Fruit fly (Drosophila melanogaster) S2 (cell line): ENCODE data around the gene CG31464.

Experiments
- CG8478 ChIP-seq: fragments of >200 bp; optimal IDR thresholded peaks from 2 replicates; lab custom pipeline; 2018
- CTCF ChIP-seq, 2 experiments: fragments of >200 bp; optimal IDR thresholded peaks; 2 replicates each; lab custom pipeline; 2018

DNA sequence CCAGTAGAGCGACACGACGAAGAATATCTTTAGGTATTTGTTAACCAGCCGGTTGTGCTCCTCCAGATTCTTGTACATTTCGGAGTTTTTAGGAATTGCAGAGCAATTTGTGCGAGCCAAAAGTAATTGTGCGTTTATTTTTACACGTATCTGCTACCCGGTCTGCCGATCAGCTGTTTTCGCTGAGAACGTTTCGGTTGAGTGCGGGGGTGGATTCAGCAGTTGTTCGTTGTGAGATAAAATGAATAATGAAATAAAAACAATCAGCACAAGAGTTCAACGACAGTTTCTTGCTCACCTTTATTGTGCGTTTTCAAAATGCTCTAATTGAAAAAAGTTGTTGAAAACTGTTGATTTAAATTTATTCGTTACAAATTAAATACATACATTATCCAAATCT lies 12.8 kb downstream of the CG31464 start, which contains the start of gene nac:
- TF ChIP-seq CTCF (optimal IDR thresholded peaks at IDR 0.05; lab: Kevin White, UChicago) (no peak), CG8478 (lab: Kevin White, UChicago) (no peak)
